Worm (Caenorhabditis elegans): ENCODE data around the gene Y32G9A.2.

Y32G9A.2 gene

DNA sequence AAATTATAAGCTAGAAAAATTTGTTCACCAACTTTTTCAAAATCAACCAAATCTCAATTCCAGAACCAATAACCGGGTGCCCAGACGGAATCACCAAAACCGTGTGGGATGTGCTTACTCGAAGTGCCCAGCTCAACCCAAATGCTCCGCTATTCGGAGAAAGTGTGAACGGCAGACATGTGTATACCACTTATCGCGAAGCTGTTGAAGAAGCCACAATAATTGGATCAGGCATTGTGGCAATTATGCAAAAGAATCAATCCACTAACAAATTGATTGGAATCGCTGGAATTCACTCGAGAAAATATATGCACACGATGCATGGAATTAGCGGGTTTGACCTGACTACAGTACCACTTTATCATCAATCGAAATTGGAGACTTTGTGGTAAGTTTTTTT lies 51.4 kb downstream of the Y32G9A.2 start:
- TF ChIP-seq attf-5 (GFP tag; optimal IDR thresholded peaks at IDR 0.05) (no peak), F55B11.4 (tag; optimal IDR thresholded peaks at IDR 0.05; ENCODE audit: borderline replicate concordance, insufficient read depth) (no peak), ama-1 (optimal IDR thresholded peaks at IDR 0.05) (no peak), ama-1 (GFP tag; optimal IDR thresholded peaks at IDR 0.05) (no peak), ztf-3 (GFP tag; optimal IDR thresholded peaks at IDR 0.05) (no peak), tbx-9 (tag; optimal IDR thresholded peaks at IDR 0.05; ENCODE audit: borderline replicate concordance) (no peak), nhr-179 (tag; optimal IDR thresholded peaks at IDR 0.05) (no peak), cebp-2 (GFP tag; IDR thresholded peaks at IDR 0.05) (no peak), ztf-26 (tag; optimal IDR thresholded peaks at IDR 0.05) (no peak), T26A5.8 (tag; optimal IDR thresholded peaks at IDR 0.05) (no peak), F37B4.10 (GFP tag; IDR thresholded peaks at IDR 0.05) (no peak), snpc-1.1 (tag; optimal IDR thresholded peaks at IDR 0.05; ENCODE audit: insufficient read depth) (no peak), zim-3 (tag; optimal IDR thresholded peaks at IDR 0.05) (no peak), pbrm-1 (GFP tag; IDR thresholded peaks at IDR 0.05) (no peak), nfya-2 (GFP tag; IDR thresholded peaks at IDR 0.05) (no peak), F57C9.4 (tag; optimal IDR thresholded peaks at IDR 0.05) (no peak)

All from whole organism, young adult.